Worm (Caenorhabditis elegans) whole organism, late embryonic: ENCODE measurements around the gene F59A1.15.

Experiments used
- C08G9.2 ChIP-seq: sonication (generic microtip); optimal IDR thresholded peaks from 2 replicates; lab custom pipeline; 2016; ENCODE audit warnings: mild to moderate bottlenecking, missing genetic modification characterization, moderate library complexity, missing compliant biosample characterization
- F13H6.1 ChIP-seq: sonication (generic microtip); optimal IDR thresholded peaks from 2 replicates; lab custom pipeline; 2016; ENCODE audit warnings: missing genetic modification characterization, missing compliant biosample characterization
- ceh-14 ChIP-seq: sonication (generic microtip); optimal IDR thresholded peaks from 2 replicates; lab custom pipeline; 2016; ENCODE audit warnings: missing genotype, missing genetic modification characterization, missing compliant biosample characterization
- ceh-18 ChIP-seq: sonication (generic microtip); optimal IDR thresholded peaks from 2 replicates; lab custom pipeline; 2016; ENCODE audit warnings: missing genetic modification characterization, missing compliant biosample characterization
- ceh-22 ChIP-seq: sonication (generic microtip); optimal IDR thresholded peaks from 2 replicates; lab custom pipeline; 2017; ENCODE audit warnings: missing biosample characterization, missing genetic modification characterization
- ceh-24 ChIP-seq: sonication (generic microtip); optimal IDR thresholded peaks from 2 replicates; lab custom pipeline; 2016; ENCODE audit warnings: mild to moderate bottlenecking, missing genetic modification characterization, missing compliant biosample characterization
- ceh-30 ChIP-seq: fragments of 150-350 bp; optimal IDR thresholded peaks from 2 replicates; lab custom pipeline; 2014; ENCODE audit warnings: missing biosample characterization, missing genetic modification characterization
- ceh-48 ChIP-seq: sonication (generic microtip); optimal IDR thresholded peaks from 2 replicates; lab custom pipeline; 2016; ENCODE audit warnings: missing genetic modification characterization, inconsistent platforms, missing compliant biosample characterization
- ceh-6 ChIP-seq: fragments of 200-800 bp; sonication (Bioruptor generic); optimal IDR thresholded peaks from 2 replicates; lab custom pipeline; 2018; ENCODE audit warnings: mild to moderate bottlenecking, missing genetic modification characterization, missing compliant biosample characterization
- dve-1 ChIP-seq: sonication (generic microtip); optimal IDR thresholded peaks from 2 replicates; lab custom pipeline; 2017; ENCODE audit warnings: antibody characterized with exemption, mild to moderate bottlenecking, missing genetic modification characterization, missing compliant biosample characterization
- elt-2 ChIP-seq: sonication (generic microtip); optimal IDR thresholded peaks from 2 replicates; lab custom pipeline; 2016; ENCODE audit warnings: missing genetic modification reagents, missing genetic modification characterization, missing compliant biosample characterization
- elt-4 ChIP-seq: sonication (generic microtip); optimal IDR thresholded peaks from 2 replicates; lab custom pipeline; 2016; ENCODE audit warnings: missing genetic modification characterization, missing compliant biosample characterization
- ets-4 ChIP-seq: sonication (generic microtip); optimal IDR thresholded peaks from 2 replicates; lab custom pipeline; 2016; ENCODE audit warnings: missing genetic modification characterization, missing compliant biosample characterization
- fax-1 ChIP-seq: sonication (generic microtip); optimal IDR thresholded peaks from 2 replicates; lab custom pipeline; 2016; ENCODE audit warnings: missing genotype, missing genetic modification characterization, missing compliant biosample characterization
- fkh-10 ChIP-seq: fragments of 150-350 bp; optimal IDR thresholded peaks from 2 replicates; lab custom pipeline; 2014; ENCODE audit warnings: missing biosample characterization, missing genetic modification reagents, missing genetic modification characterization
- fkh-6 ChIP-seq: sonication (generic microtip); optimal IDR thresholded peaks from 2 replicates; lab custom pipeline; 2016; ENCODE audit warnings: missing genetic modification characterization, missing compliant biosample characterization
- hlh-30 ChIP-seq: sonication (generic microtip); optimal IDR thresholded peaks from 2 replicates; lab custom pipeline; 2017; ENCODE audit warnings: antibody characterized with exemption, missing genetic modification characterization, missing compliant biosample characterization; ENCODE audit not compliant: insufficient read depth
- hlh-6 ChIP-seq: sonication (generic microtip); optimal IDR thresholded peaks from 2 replicates; lab custom pipeline; 2016; ENCODE audit warnings: missing genotype, missing genetic modification characterization, missing compliant biosample characterization
- nhr-232 ChIP-seq: sonication (generic microtip); optimal IDR thresholded peaks from 2 replicates; lab custom pipeline; 2016; ENCODE audit warnings: missing genetic modification characterization, missing compliant biosample characterization
- odd-2 ChIP-seq: sonication (generic microtip); optimal IDR thresholded peaks from 2 replicates; lab custom pipeline; 2017; ENCODE audit warnings: antibody characterized with exemption, mild to moderate bottlenecking, missing genetic modification characterization, missing compliant biosample characterization
- pha-2 ChIP-seq: sonication (generic microtip); optimal IDR thresholded peaks from 2 replicates; lab custom pipeline; 2017; ENCODE audit warnings: mild to moderate bottlenecking, missing genetic modification characterization, missing compliant biosample characterization
- pha-4 ChIP-seq: fragments of 150-350 bp; optimal IDR thresholded peaks from 2 replicates; lab custom pipeline; 2018; ENCODE audit warnings: missing biosample characterization, missing genetic modification reagents, missing genetic modification characterization
- rnt-1 ChIP-seq: sonication (generic microtip); optimal IDR thresholded peaks from 2 replicates; lab custom pipeline; 2016; ENCODE audit warnings: missing genetic modification characterization, missing compliant biosample characterization
- sdc-2 ChIP-seq: sonication (generic microtip); optimal IDR thresholded peaks from 2 replicates; lab custom pipeline; 2016; ENCODE audit warnings: missing genotype, missing genetic modification characterization, missing compliant biosample characterization
- sox-2 ChIP-seq: fragments of 200-800 bp; sonication (Bioruptor generic); IDR thresholded peaks from 2 replicates; pipeline ENCODE4 v1.3.6; 2022; ENCODE audit warnings: missing genetic modification reagents, missing genetic modification characterization, missing compliant biosample characterization
- sox-4 ChIP-seq: sonication (generic microtip); optimal IDR thresholded peaks from 2 replicates; lab custom pipeline; 2017; ENCODE audit warnings: mild to moderate bottlenecking, missing genetic modification characterization, inconsistent platforms, missing compliant biosample characterization
- tbx-2 ChIP-seq: sonication (generic microtip); optimal IDR thresholded peaks from 2 replicates; lab custom pipeline; 2016; ENCODE audit warnings: missing genetic modification characterization, missing compliant biosample characterization
- ttx-3 ChIP-seq: sonication (generic microtip); optimal IDR thresholded peaks from 2 replicates; lab custom pipeline; 2016; ENCODE audit warnings: missing genetic modification reagents, missing genetic modification characterization, missing compliant biosample characterization
- unc-3 ChIP-seq, 2 experiments: fragments of 200-800 bp in 1 of 2; sonication (Bioruptor generic) in 1 of 2; sonication (generic microtip) in 1 of 2; conservative IDR thresholded peaks in 1 of 2; optimal IDR thresholded peaks in 1 of 2; 2 replicates each; pipeline versions ENCODE4 v1.3.6 to Lab custom; 2016 to 2022; ENCODE audit warnings: missing compliant biosample characterization in 2 of 2, missing genetic modification characterization in 2 of 2, missing genetic modification reagents in 1 of 2
- unc-86 ChIP-seq: sonication (generic microtip); optimal IDR thresholded peaks from 2 replicates; lab custom pipeline; 2016; ENCODE audit warnings: missing genetic modification characterization, missing compliant biosample characterization
- zip-5 ChIP-seq: sonication (generic microtip); optimal IDR thresholded peaks from 2 replicates; lab custom pipeline; 2016; ENCODE audit warnings: missing genetic modification characterization, missing compliant biosample characterization

Gene F59A1.15

ce11 chrV:17722553-17722952 is 38.9 kb upstream of the F59A1.15 start:
- TF ChIP-seq dve-1 (tag; lab: Kevin White, UChicago) = no peak
- TF ChIP-seq odd-2 (tag; lab: Kevin White, UChicago) = no peak
- no peak for TF ChIP-seq C08G9.2 (tag; lab: Kevin White, UChicago)
- TF ChIP-seq fkh-6 = no peak
- TF ChIP-seq tbx-2 = no peak
- TF ChIP-seq ceh-30 (tag; lab: Kevin White, UChicago) = no peak

ce11 chrV:17721709-17722108 is 38.0 kb upstream of the F59A1.15 start:
- TF ChIP-seq elt-2 (tag; lab: Kevin White, UChicago) (peak; percentile 83), unc-3 (GFP tag; conservative IDR thresholded peaks at IDR 0.05; lab: Robert Waterston, UW) (no peak), unc-3 (tag; optimal IDR thresholded peaks at IDR 0.05; lab: Kevin White, UChicago) (no peak)
- TF ChIP-seq, all 69 proteins: peak for 1

- TF ChIP-seq F13H6.1 (tag; lab: Kevin White, UChicago) (no peak), ceh-48 (tag; lab: Kevin White, UChicago) (no peak), ceh-6 (GFP tag; lab: Kevin White, UChicago) (no peak), elt-4 (tag; lab: Kevin White, UChicago) (no peak), pha-4 (no peak), hlh-30 (tag; lab: Kevin White, UChicago) (no peak), ceh-24 (tag; lab: Kevin White, UChicago) (no peak), hlh-6 (tag; lab: Kevin White, UChicago) (no peak), fax-1 (tag; lab: Kevin White, UChicago) (no peak), nhr-232 (tag; lab: Kevin White, UChicago) (no peak), ets-4 (tag; lab: Kevin White, UChicago) (no peak), sdc-2 (no peak), ceh-18 (no peak), ceh-30 (tag; lab: Kevin White, UChicago) (no peak), ceh-14 (tag; lab: Kevin White, UChicago) (no peak), fkh-10 (no peak), rnt-1 (no peak), ttx-3 (tag; lab: Kevin White, UChicago) (no peak)
These were observed 35.0 kb upstream of the F59A1.15 start, which contains the start of gene str-77 for ce11 chrV:17718647-17719046. TSS of gene str-77 (plus strand) at chrV:17718947.

- TF ChIP-seq elt-2 (tag; lab: Kevin White, UChicago) (peak; percentile 98), zip-5 (no peak), unc-86 (tag; lab: Kevin White, UChicago) (no peak), C08G9.2 (tag; lab: Kevin White, UChicago) (no peak)
These were observed 30.7 kb upstream of the F59A1.15 start, which contains the start of gene twk-33 for ce11 chrV:17714330-17714729. TSS of gene twk-33 (minus strand) at chrV:17714377.

ce11 chrV:17712349-17712748 is 28.7 kb upstream of the F59A1.15 start:
- no peak for TF ChIP-seq ets-4 (tag; lab: Kevin White, UChicago)
- TF ChIP-seq zip-5 = no peak

ce11 chrV:17707022-17707421 is 23.4 kb upstream of the F59A1.15 start, which contains the start of gene srh-31:
TSS of gene srh-31 (plus strand) at chrV:17707322.
- TF ChIP-seq sox-2 (GFP tag; lab: Robert Waterston, UW) = no peak
- TF ChIP-seq pha-2 (tag; lab: Kevin White, UChicago) = no peak
- TF ChIP-seq ceh-22 (tag; lab: Kevin White, UChicago) = no peak
- no peak for TF ChIP-seq sox-4 (tag; lab: Kevin White, UChicago)
